Fruit fly (Drosophila melanogaster) whole organism, larva: ENCODE data around the gene Tep3.
"Not testable (repeated sequence)": the region's sequence is repeated elsewhere in the genome, so short reads cannot be mapped to it uniquely, and the experiment has no call there.

ENCODE experiments used
- noc ChIP-seq: fragments of 200-800 bp; sonication (Bioruptor generic); optimal IDR thresholded peaks from 3 replicates; lab custom pipeline; 2019; ENCODE audit warnings: missing biosample characterization, mild to moderate bottlenecking, missing genetic modification characterization, moderate library complexity

The Tep3 gene

dm6 chr2L:7710580-7710979, 8.0 kb downstream of the Tep3 start, which contains the start of gene Ntl:
Gene Ntl (plus strand): TSS chr2L:7710880.
- TF ChIP-seq noc = no peak

DNA sequence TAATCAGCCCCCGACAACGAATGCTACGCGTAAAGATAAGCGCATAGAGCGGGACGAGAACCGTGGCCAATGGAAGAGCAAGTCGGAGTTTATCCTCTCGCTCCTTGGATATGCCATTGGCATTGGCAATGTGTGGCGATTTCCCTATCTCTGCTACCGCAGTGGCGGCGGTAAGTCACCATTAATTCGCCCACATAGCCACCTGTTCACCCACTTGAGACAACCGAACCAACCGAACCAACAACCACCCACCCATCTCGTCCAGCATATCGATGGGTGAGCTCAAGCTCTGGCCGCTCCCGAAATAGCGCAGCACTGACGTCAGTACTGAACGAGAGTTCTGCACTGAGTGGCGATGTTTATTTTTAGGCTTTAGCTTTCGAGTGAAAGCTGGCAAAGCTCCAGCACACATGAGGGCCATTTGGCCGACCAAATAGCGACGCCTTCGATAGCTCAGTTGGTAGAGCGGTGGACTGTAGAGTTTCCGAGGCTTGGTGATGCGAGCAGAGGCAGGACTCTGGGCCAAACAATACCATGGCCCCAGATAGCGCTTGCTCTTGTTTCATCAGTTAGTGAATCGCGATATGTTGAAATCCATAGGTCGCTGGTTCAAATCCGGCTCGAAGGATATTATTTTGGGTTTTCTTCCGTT, 8.6 kb downstream of the Tep3 start:
- no peak for TF ChIP-seq noc

dm6 chr2L:7716545-7716944, 13.9 kb downstream of the Tep3 start, which contains the start of gene CG33296:
Gene CG33296 (minus strand): TSS chr2L:7716645.
- TF ChIP-seq noc = no peak

DNA sequence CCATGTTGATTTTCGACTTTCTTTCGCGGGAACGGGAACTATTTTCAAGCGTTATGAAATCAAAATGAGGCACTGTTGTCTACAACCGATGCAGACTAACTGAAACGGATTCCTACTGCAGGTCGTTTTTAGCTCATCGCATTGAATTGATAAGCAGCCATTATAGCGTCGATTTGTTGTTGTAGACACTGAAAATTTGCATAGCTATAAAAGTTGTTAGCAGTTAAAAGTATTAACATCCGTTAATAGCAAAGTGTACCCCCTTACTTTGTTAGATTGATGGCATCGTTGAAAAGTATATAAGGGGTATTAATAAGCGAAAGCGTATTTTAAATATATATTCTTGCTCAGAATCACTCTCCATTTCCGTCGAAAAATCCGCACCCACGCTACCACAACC, 16.8 kb downstream of the Tep3 start, which contains the start of gene CG13793:
TSS of gene CG13793 (minus strand) at position 101 of the 400 bp plus-strand sequence.
- no peak for TF ChIP-seq noc

DNA sequence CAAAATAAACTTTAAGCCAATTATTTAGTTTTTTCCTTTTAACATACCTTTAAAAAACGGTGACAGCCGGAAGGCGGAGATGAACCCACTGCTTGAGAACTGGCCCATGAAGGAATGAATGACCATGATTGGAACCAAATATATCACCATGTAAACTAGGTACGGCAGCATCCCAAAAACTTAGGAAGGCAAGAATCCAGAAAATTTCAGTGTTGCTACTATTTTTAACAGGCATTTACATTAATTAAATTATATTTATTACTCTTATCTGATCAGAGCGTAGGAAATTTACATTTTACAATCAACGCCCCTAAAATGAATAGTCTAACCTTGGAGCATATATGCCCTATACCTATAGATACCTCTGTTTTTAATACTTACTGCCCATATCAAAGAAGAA, 19.5 kb downstream of the Tep3 start:
- no peak for TF ChIP-seq noc

DNA sequence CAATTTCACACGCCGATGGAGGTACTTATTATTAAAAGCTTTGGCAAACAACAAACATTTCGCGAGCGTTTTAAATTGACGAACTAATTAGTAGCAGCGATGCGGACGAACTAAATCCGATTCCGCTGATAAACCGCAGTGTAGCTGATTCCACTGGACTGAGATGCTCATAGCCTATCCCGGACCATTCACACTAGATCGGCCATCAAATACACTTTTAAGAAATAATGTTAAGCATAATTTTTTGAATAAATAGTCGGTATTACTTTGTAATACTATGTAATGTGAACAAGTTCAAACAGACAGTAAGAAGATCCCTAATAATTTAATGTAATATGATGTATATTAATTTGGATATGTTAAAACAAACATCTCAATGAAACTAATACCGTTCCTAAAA, 20.1 kb downstream of the Tep3 start, which contains the start of gene CG13794:
TSS of gene CG13794 (minus strand) at position 101 of the 400 bp plus-strand sequence.
- TF ChIP-seq noc = no peak

dm6 chr2L:7726268-7726997, 23.8 kb downstream of the Tep3 start, which contains the start of gene CG13795:
Gene CG13795 (minus strand): TSS chr2L:7726298.
- peak; percentile 55 for TF ChIP-seq noc

DNA sequence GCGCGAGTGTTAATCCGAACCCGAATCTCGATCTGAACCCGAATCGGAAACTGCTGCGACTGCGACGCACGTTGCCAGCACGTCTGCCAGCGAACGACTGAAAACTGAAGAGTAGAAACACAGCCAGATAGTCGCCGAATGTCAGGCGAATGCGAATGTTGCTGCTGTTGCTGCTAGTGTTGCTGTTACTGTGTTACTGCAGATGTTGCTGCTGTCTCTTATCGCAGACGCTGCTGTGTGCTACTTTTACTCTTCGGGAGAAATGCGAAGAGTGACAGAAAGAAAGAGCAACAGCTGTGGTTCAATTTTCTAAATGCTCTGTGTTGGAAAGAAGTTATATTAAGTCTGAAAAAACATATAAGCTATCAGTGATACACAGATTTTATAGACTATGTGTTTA, 30.0 kb downstream of the Tep3 start, which contains the start of gene CG13796:
TSS of gene CG13796 (minus strand) at position 101 of the 400 bp plus-strand sequence.
- not testable (repeated sequence) for TF ChIP-seq noc

DNA sequence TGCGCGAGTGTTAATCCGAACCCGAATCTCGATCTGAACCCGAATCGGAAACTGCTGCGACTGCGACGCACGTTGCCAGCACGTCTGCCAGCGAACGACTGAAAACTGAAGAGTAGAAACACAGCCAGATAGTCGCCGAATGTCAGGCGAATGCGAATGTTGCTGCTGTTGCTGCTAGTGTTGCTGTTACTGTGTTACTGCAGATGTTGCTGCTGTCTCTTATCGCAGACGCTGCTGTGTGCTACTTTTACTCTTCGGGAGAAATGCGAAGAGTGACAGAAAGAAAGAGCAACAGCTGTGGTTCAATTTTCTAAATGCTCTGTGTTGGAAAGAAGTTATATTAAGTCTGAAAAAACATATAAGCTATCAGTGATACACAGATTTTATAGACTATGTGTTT, 36.1 kb downstream of the Tep3 start, which contains the start of gene CG31904:
TSS of gene CG31904 (minus strand) at position 101 of the 400 bp plus-strand sequence.
- not testable (repeated sequence) for TF ChIP-seq noc

- TF ChIP-seq noc = no peak
These were observed 38.8 kb downstream of the Tep3 start, which contains the start of gene Acp1 for dm6 chr2L:7741437-7741836. Gene Acp1 (minus strand): TSS chr2L:7741537.

- TF ChIP-seq noc = no peak
These were observed 41.6 kb downstream of the Tep3 start for dm6 chr2L:7744208-7744607.

DNA sequence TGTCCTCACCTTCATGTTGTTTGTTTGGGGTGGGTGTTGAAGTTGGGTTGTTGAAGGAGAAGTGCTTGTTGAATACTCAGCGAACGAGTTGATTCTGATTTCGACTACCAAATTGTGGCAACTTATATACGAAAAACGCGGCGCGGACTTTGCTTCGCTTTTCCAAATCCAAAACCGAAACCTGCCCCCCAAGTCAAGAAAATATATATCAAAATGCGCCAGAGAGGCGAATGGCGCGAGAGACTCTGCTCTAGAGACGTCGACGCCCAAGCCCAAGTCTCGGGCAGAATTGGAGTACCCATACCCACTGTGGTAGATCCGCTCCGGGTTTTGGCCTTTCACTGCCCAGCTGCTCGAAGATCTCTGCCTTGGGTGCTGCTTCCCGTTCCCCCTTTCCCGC, 42.1 kb downstream of the Tep3 start, which contains the start of gene CG7214:
TSS of gene CG7214 (minus strand) at position 101 of the 400 bp plus-strand sequence.
- no peak for TF ChIP-seq noc

dm6 chr2L:7746975-7747374, 44.4 kb downstream of the Tep3 start, which contains the start of gene ATPsynGL:
Gene ATPsynGL (plus strand): TSS chr2L:7747275.
- TF ChIP-seq noc = no peak

dm6 chr2L:7750631-7751161, 48.1 kb downstream of the Tep3 start:
- no peak for TF ChIP-seq noc

DNA sequence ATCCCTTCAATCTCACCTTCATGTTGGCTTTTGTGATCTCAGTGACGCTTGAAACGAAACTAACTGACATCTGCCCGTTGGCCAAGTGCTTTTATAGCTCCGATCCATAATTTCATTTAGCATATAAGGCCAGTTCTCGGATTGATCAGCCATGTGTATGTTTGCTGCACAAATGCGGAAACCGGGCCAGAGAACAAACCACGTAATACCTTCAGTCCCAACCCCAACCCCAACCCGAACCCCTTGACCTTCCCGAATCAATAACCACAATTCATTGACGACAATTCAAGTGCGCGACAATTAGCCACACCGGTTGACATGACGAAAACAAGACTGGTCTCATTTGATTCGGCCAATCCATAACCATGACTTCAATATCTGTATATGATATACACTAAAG, 50.5 kb downstream of the Tep3 start, which contains the start of gene CG7203:
TSS of gene CG7203 (minus strand) at position 101 of the 400 bp plus-strand sequence.
- no peak for TF ChIP-seq noc

- no peak for TF ChIP-seq noc
These were observed 51.3 kb downstream of the Tep3 start, which contains the start of gene CG46025 for dm6 chr2L:7753874-7754273. Gene CG46025 (plus strand): TSS chr2L:7754174.

DNA sequence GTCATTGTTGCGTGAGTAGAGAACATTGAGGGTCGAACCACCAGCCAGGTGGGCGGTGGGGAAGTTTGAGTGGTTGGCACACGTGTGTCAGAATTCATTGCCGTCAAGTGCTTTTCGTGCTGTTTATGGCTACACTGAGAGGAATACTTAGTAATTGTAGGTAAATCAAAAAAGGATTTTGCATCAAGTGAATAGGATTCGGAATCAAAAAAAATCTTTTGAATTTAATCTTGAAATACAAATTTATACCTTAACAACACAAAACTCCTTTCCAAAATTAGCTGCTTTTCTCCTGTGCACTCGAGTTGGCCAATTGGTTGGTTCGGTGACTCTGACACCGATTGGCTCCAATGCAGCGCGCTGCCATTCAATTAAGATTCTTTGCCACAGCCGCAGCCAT, 51.9 kb downstream of the Tep3 start:
- TF ChIP-seq noc = no peak
